Worm (Caenorhabditis elegans) whole organism, L2 larva: ENCODE results near the gene cest-26.

Source experiments
- ceh-16 ChIP-seq: fragments of 150-350 bp; optimal IDR thresholded peaks from 2 replicates; lab custom pipeline; 2014; ENCODE audit warnings: missing biosample characterization, missing genetic modification characterization
- elt-1 ChIP-seq: fragments of 150-350 bp; optimal IDR thresholded peaks from 2 replicates; lab custom pipeline; 2014; ENCODE audit warnings: missing biosample characterization, missing genetic modification characterization
- elt-3 ChIP-seq: sonication (generic microtip); optimal IDR thresholded peaks from 2 replicates; lab custom pipeline; 2017; ENCODE audit warnings: missing biosample characterization, missing genetic modification characterization
- lin-39 ChIP-seq: fragments of 150-350 bp; optimal IDR thresholded peaks from 2 replicates; lab custom pipeline; 2014; ENCODE audit warnings: missing biosample characterization, missing genetic modification reagents, missing genetic modification characterization
- lsy-2 ChIP-seq, 2 experiments: fragments of 150-350 bp in 1 of 2; sonication (generic microtip) in 1 of 2; optimal IDR thresholded peaks; 2 replicates each; lab custom pipeline; 2014 to 2017; ENCODE audit warnings: missing biosample characterization in 2 of 2, missing genetic modification characterization in 2 of 2
- mdl-1 ChIP-seq, 2 experiments: fragments of 150-350 bp in 1 of 2; sonication (generic microtip) in 1 of 2; optimal IDR thresholded peaks; 2 replicates each; lab custom pipeline; 2017; ENCODE audit warnings: missing biosample characterization in 2 of 2, missing genetic modification characterization in 2 of 2
- nhr-25 ChIP-seq: fragments of 150-350 bp; sonication (generic microtip); optimal IDR thresholded peaks from 3 replicates; lab custom pipeline; 2014; ENCODE audit warnings: missing biosample characterization, missing genetic modification characterization
- nhr-77 ChIP-seq: fragments of 150-350 bp; optimal IDR thresholded peaks from 2 replicates; lab custom pipeline; 2014; ENCODE audit warnings: missing biosample characterization, missing genetic modification characterization
- skn-1 ChIP-seq: sonication (generic microtip); optimal IDR thresholded peaks from 2 replicates; lab custom pipeline; 2017; ENCODE audit warnings: missing biosample characterization, missing genetic modification characterization
- snpc-4 ChIP-seq: fragments of 150-350 bp; optimal IDR thresholded peaks from 2 replicates; lab custom pipeline; 2014; ENCODE audit warnings: missing biosample characterization, missing genetic modification characterization
- zag-1 ChIP-seq: fragments of 150-350 bp; optimal IDR thresholded peaks from 2 replicates; lab custom pipeline; 2014; ENCODE audit warnings: missing biosample characterization, missing genetic modification characterization
- ztf-11 ChIP-seq: sonication (generic microtip); optimal IDR thresholded peaks from 2 replicates; lab custom pipeline; 2017; ENCODE audit warnings: missing biosample characterization, missing genetic modification characterization

ce11 chrX:4429364-4429763 is 8.1 kb downstream of the cest-26 start:
- TF ChIP-seq zag-1 (tag; lab: Kevin White, UChicago) (no peak), skn-1 (no peak), ceh-16 (tag; lab: Kevin White, UChicago) (no peak), elt-1 (no peak), elt-3 (tag; lab: Kevin White, UChicago) (no peak), lsy-2 (tag; optimal IDR thresholded peaks at IDR 0.05; lab: Kevin White, UChicago) (no peak), ztf-11 (tag; lab: Kevin White, UChicago) (no peak), lin-39 (tag; lab: Kevin White, UChicago) (no peak), nhr-77 (tag; lab: Kevin White, UChicago) (no peak), snpc-4 (no peak), mdl-1 (tag; optimal IDR thresholded peaks at IDR 0.05; lab: Kevin White, UChicago) (no peak), nhr-25 (no peak)
